Worm (Caenorhabditis elegans) whole organism, L1 larva: ENCODE results near the gene Y43F8B.9.

Source experiments
- lin-15B ChIP-seq: fragments of 150-350 bp; sonication (generic microtip); optimal IDR thresholded peaks from 3 replicates; lab custom pipeline; 2014; ENCODE audit warnings: missing biosample characterization, missing genetic modification characterization
- sptf-1 ChIP-seq: fragments of 150-350 bp; optimal IDR thresholded peaks from 2 replicates; lab custom pipeline; 2014; ENCODE audit warnings: missing biosample characterization, missing genetic modification characterization
- zag-1 ChIP-seq: fragments of 150-350 bp; optimal IDR thresholded peaks from 2 replicates; lab custom pipeline; 2014; ENCODE audit warnings: missing biosample characterization, missing genetic modification characterization

ce11 chrV:19482535-19482934 lies 4.6 kb downstream of the Y43F8B.9 start, which contains the start of gene Y43F8B.22:
- TF ChIP-seq zag-1 (tag; lab: Kevin White, UChicago): no peak
- no peak for TF ChIP-seq sptf-1 (tag; lab: Kevin White, UChicago)
- TF ChIP-seq lin-15B (tag; lab: Kevin White, UChicago): no peak
